Worm (Caenorhabditis elegans) whole organism, L3 larva: ENCODE data around the gene Y69A2AR.18.

Experiments
- egl-27 ChIP-seq: sonication (generic microtip); optimal IDR thresholded peaks from 4 replicates; lab custom pipeline; 2017; ENCODE audit warnings: missing biosample characterization, missing genetic modification reagents, missing genetic modification characterization
- elt-3 ChIP-seq, 3 experiments: fragments of 150-350 bp in 1 of 3; sonication (generic microtip) in 2 of 3; optimal IDR thresholded peaks; 2 replicates in 2 of 3; 4 replicates in 1 of 3; lab custom pipeline; 2014 to 2017; ENCODE audit warnings: missing biosample characterization in 3 of 3, missing genetic modification characterization in 3 of 3
- eor-1 ChIP-seq, 2 experiments: fragments of 150-350 bp; optimal IDR thresholded peaks; 2 replicates each; lab custom pipeline; 2014 to 2018; ENCODE audit warnings: missing biosample characterization in 2 of 2, missing genetic modification characterization in 2 of 2
- fos-1 ChIP-seq: fragments of 150-350 bp; optimal IDR thresholded peaks from 2 replicates; lab custom pipeline; 2014; ENCODE audit warnings: missing biosample characterization, missing genetic modification characterization
- jun-1 ChIP-seq: fragments of 150-350 bp; optimal IDR thresholded peaks from 2 replicates; lab custom pipeline; 2014; ENCODE audit warnings: missing biosample characterization, missing genetic modification reagents, missing genetic modification characterization
- lsy-12 ChIP-seq: sonication (generic microtip); optimal IDR thresholded peaks from 2 replicates; lab custom pipeline; 2016; ENCODE audit warnings: mild to moderate bottlenecking, missing genetic modification characterization, missing compliant biosample characterization
- nhr-11 ChIP-seq: fragments of 150-350 bp; optimal IDR thresholded peaks from 2 replicates; lab custom pipeline; 2014; ENCODE audit warnings: missing biosample characterization, missing genetic modification characterization
- nhr-237 ChIP-seq: fragments of 150-350 bp; optimal IDR thresholded peaks from 2 replicates; lab custom pipeline; 2014; ENCODE audit warnings: missing biosample characterization, missing genetic modification characterization
- nhr-28 ChIP-seq: fragments of 150-350 bp; optimal IDR thresholded peaks from 2 replicates; lab custom pipeline; 2014; ENCODE audit warnings: missing biosample characterization, missing genetic modification characterization
- nhr-77 ChIP-seq: fragments of 150-350 bp; optimal IDR thresholded peaks from 2 replicates; lab custom pipeline; 2014; ENCODE audit warnings: missing biosample characterization, missing genetic modification characterization
- pqm-1 ChIP-seq: fragments of 150-350 bp; optimal IDR thresholded peaks from 2 replicates; lab custom pipeline; 2017; ENCODE audit warnings: missing biosample characterization, missing genetic modification characterization, inconsistent platforms
- sea-2 ChIP-seq: fragments of 150-350 bp; sonication (generic microtip); optimal IDR thresholded peaks from 4 replicates; lab custom pipeline; 2014; ENCODE audit warnings: missing biosample characterization, missing genetic modification reagents, missing genetic modification characterization
- tbx-2 ChIP-seq: sonication (generic microtip); optimal IDR thresholded peaks from 2 replicates; lab custom pipeline; 2016; ENCODE audit warnings: mild to moderate bottlenecking, missing genetic modification characterization, missing compliant biosample characterization

The Y69A2AR.18 gene

ce11 chrIV:2537741-2538140, 42.2 kb downstream of the Y69A2AR.18 start:
- TF ChIP-seq nhr-28 (tag; lab: Kevin White, UChicago) (no peak), sea-2 (GFP tag; lab: Kevin White, UChicago) (no peak), eor-1 (tag; optimal IDR thresholded peaks at IDR 0.05; lab: Kevin White, UChicago) (no peak), fos-1 (tag; lab: Kevin White, UChicago) (no peak), nhr-11 (tag; lab: Kevin White, UChicago) (no peak), jun-1 (no peak), tbx-2 (tag; lab: Kevin White, UChicago) (no peak), nhr-237 (tag; lab: Kevin White, UChicago) (no peak), pqm-1 (no peak), nhr-77 (no peak), lsy-12 (tag; lab: Kevin White, UChicago) (no peak), elt-3 (tag; optimal IDR thresholded peaks at IDR 0.05; lab: Kevin White, UChicago) (no peak), egl-27 (tag; lab: Kevin White, UChicago) (no peak)

DNA sequence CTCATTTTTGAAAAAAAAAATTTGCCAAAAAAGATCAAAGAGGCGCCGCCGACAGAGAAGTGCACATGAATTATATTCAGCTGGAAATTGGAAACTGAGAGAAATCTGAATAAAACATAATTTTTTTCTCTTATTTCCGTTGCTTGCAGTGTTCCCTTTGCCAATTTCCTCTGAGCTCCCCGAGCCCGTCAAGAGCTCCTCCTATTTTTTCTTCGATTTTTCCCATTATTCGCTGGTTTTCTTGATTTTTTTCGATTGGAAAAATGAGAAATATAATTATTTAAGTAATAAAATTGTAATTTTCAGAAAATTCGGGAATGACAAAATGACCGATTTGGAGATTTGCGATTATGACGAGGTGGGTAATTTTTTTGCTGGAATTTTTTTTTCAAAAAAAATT, 46.5 kb downstream of the Y69A2AR.18 start, which contains the start of gene sprr-3:
TSS of gene sprr-3 (plus strand) at position 301 of the 400 bp plus-strand sequence.
- TF ChIP-seq pqm-1 (no peak), lsy-12 (tag; lab: Kevin White, UChicago) (no peak)
